Fruit fly (Drosophila melanogaster) whole organism, embryonic: ENCODE measurements around the gene CG6178.
A peak's percentile ranks its signal among the peaks of the same experiment; 100 is the strongest.

Experiments used
- ATbp ChIP-seq: fragments of 200-800 bp; sonication (Bioruptor generic); optimal IDR thresholded peaks from 2 replicates; lab custom pipeline; 2017; ENCODE audit warnings: missing biosample characterization, mild to moderate bottlenecking, missing genetic modification characterization, missing genetic modification reagents
- B-H2 ChIP-seq: fragments of 200-800 bp; sonication (Bioruptor generic); optimal IDR thresholded peaks from 2 replicates; lab custom pipeline; 2018; ENCODE audit warnings: missing biosample characterization, mild to moderate bottlenecking, missing genetic modification characterization
- BEAF-32 ChIP-seq: fragments of 200-800 bp; sonication (Bioruptor generic); optimal IDR thresholded peaks from 3 replicates; lab custom pipeline; 2017; ENCODE audit warnings: missing biosample characterization, missing genetic modification characterization, mild to moderate bottlenecking, moderate library complexity, missing genetic modification reagents
- Blimp-1 ChIP-seq: fragments of 200-800 bp; sonication (Bioruptor generic); optimal IDR thresholded peaks from 3 replicates; lab custom pipeline; 2018; ENCODE audit warnings: missing biosample characterization, missing genetic modification characterization, mild to moderate bottlenecking, moderate library complexity, missing genetic modification reagents
- CG10209 ChIP-seq: fragments of 200-800 bp; sonication (Bioruptor generic); optimal IDR thresholded peaks from 3 replicates; lab custom pipeline; 2017; ENCODE audit warnings: missing biosample characterization, mild to moderate bottlenecking, missing genetic modification characterization, missing genetic modification reagents
- CG12659 ChIP-seq: fragments of 200-800 bp; sonication (Bioruptor generic); optimal IDR thresholded peaks from 3 replicates; lab custom pipeline; 2017; ENCODE audit warnings: mild to moderate bottlenecking, missing biosample characterization, missing genetic modification reagents, missing genetic modification characterization
- CG14441 ChIP-seq: fragments of 200-800 bp; sonication (Bioruptor generic); IDR thresholded peaks from 2 replicates; pipeline ENCODE4 v1.3.6; 2022; ENCODE audit warnings: missing biosample characterization, missing genetic modification characterization
- CG15073 ChIP-seq: fragments of 200-800 bp; sonication (Bioruptor generic); optimal IDR thresholded peaks from 2 replicates; lab custom pipeline; 2016; ENCODE audit warnings: missing biosample characterization, missing genetic modification characterization
- CG15696 ChIP-seq: fragments of 200-800 bp; sonication (Bioruptor generic); optimal IDR thresholded peaks from 2 replicates; lab custom pipeline; 2019; ENCODE audit warnings: missing biosample characterization, mild to moderate bottlenecking, missing genetic modification characterization, moderate library complexity
- CG1647 ChIP-seq: fragments of 200-800 bp; sonication (Bioruptor generic); optimal IDR thresholded peaks from 3 replicates; lab custom pipeline; 2016; ENCODE audit warnings: missing biosample characterization, missing genetic modification characterization
- CG17568 ChIP-seq: fragments of 200-800 bp; sonication (Bioruptor generic); optimal IDR thresholded peaks from 2 replicates; lab custom pipeline; 2018; ENCODE audit warnings: missing biosample characterization, mild to moderate bottlenecking, missing genetic modification characterization, moderate library complexity
- CG18262 ChIP-seq: fragments of 200-800 bp; optimal IDR thresholded peaks from 3 replicates; lab custom pipeline; 2019; ENCODE audit warnings: missing biosample characterization, mild to moderate bottlenecking, missing genetic modification characterization, moderate library complexity
- CG1832 ChIP-seq: fragments of 200-800 bp; sonication (Bioruptor generic); optimal IDR thresholded peaks from 2 replicates; lab custom pipeline; 2017; ENCODE audit warnings: missing biosample characterization, mild to moderate bottlenecking, missing genetic modification characterization, inconsistent platforms
- CG30431 ChIP-seq: fragments of 200-800 bp; sonication (Bioruptor generic); optimal IDR thresholded peaks from 2 replicates; lab custom pipeline; 2017; ENCODE audit warnings: missing biosample characterization, missing genetic modification characterization
- CG34224 ChIP-seq: fragments of 200-800 bp; sonication (Bioruptor generic); IDR thresholded peaks from 3 replicates; pipeline ENCODE4 v1.3.6; 2022; ENCODE audit warnings: missing biosample characterization, missing genetic modification characterization; ENCODE audit not compliant: partially characterized antibody
- CG34376 ChIP-seq: fragments of 200-800 bp; sonication (Bioruptor generic); optimal IDR thresholded peaks from 2 replicates; lab custom pipeline; 2018; ENCODE audit warnings: missing biosample characterization, mild to moderate bottlenecking, missing genetic modification characterization
- CG5180 ChIP-seq: fragments of 200-800 bp; sonication (Bioruptor generic); optimal IDR thresholded peaks from 3 replicates; lab custom pipeline; 2017; ENCODE audit warnings: missing biosample characterization, missing genetic modification characterization, mild to moderate bottlenecking, moderate library complexity, missing genetic modification reagents
- CG7357 ChIP-seq: fragments of 200-800 bp; sonication (Bioruptor generic); IDR thresholded peaks from 3 replicates; pipeline ENCODE4 v1.3.6; 2022; ENCODE audit warnings: missing biosample characterization, missing genetic modification characterization
- Chrac-16 ChIP-seq: fragments of 200-800 bp; sonication (Bioruptor generic); optimal IDR thresholded peaks from 3 replicates; lab custom pipeline; 2016; ENCODE audit warnings: missing biosample characterization, missing genetic modification characterization
- D19A ChIP-seq: fragments of 200-800 bp; optimal IDR thresholded peaks from 3 replicates; lab custom pipeline; 2019; ENCODE audit warnings: missing biosample characterization, mild to moderate bottlenecking, missing genetic modification characterization, moderate library complexity
- GATAe ChIP-seq: fragments of 200-800 bp; sonication (Bioruptor generic); conservative IDR thresholded peaks from 2 replicates; pipeline ENCODE4 v1.3.6; 2022; ENCODE audit warnings: missing biosample characterization, missing genetic modification characterization
- Hey ChIP-seq: fragments of 200-800 bp; sonication (Bioruptor generic); optimal IDR thresholded peaks from 3 replicates; lab custom pipeline; 2018; ENCODE audit warnings: missing biosample characterization, mild to moderate bottlenecking, missing genetic modification characterization
- Hmr ChIP-seq: fragments of 200-800 bp; sonication (Bioruptor generic); optimal IDR thresholded peaks from 3 replicates; lab custom pipeline; 2017; ENCODE audit warnings: mild to moderate bottlenecking, missing biosample characterization, missing genetic modification reagents, missing genetic modification characterization
- MBD-R2 ChIP-seq: fragments of 200-800 bp; sonication (Bioruptor generic); IDR thresholded peaks from 2 replicates; pipeline ENCODE4 v1.3.6; 2022; ENCODE audit warnings: missing biosample characterization, missing genetic modification characterization
- MESR4 ChIP-seq: fragments of 200-800 bp; sonication (Bioruptor generic); optimal IDR thresholded peaks from 2 replicates; lab custom pipeline; 2018; ENCODE audit warnings: missing biosample characterization, mild to moderate bottlenecking, missing genetic modification characterization, moderate library complexity
- NC2α ChIP-seq: fragments of 200-800 bp; sonication (Bioruptor generic); optimal IDR thresholded peaks from 2 replicates; lab custom pipeline; 2016; ENCODE audit warnings: missing biosample characterization, missing genetic modification characterization
- NFAT ChIP-seq: fragments of 200-800 bp; sonication (Bioruptor generic); IDR thresholded peaks from 2 replicates; pipeline ENCODE4 v1.3.6; 2022; ENCODE audit warnings: missing biosample characterization, missing genetic modification characterization
- NK7.1 ChIP-seq: fragments of 200-800 bp; sonication (Bioruptor generic); optimal IDR thresholded peaks from 3 replicates; lab custom pipeline; 2016; ENCODE audit warnings: missing biosample characterization, missing genetic modification characterization
- Oaz ChIP-seq: fragments of 200-800 bp; sonication (Bioruptor generic); IDR thresholded peaks from 2 replicates; pipeline ENCODE4 v1.3.6; 2022; ENCODE audit warnings: missing biosample characterization, missing genetic modification characterization
- Ravus ChIP-seq: fragments of 200-800 bp; sonication (Bioruptor generic); IDR thresholded peaks from 2 replicates; pipeline ENCODE4 v1.3.6; 2022; ENCODE audit warnings: missing biosample characterization, missing genetic modification characterization
- Sox102F ChIP-seq: fragments of 200-800 bp; sonication (Bioruptor generic); optimal IDR thresholded peaks from 2 replicates; lab custom pipeline; 2018; ENCODE audit warnings: missing biosample characterization, mild to moderate bottlenecking, missing genetic modification characterization, moderate library complexity
- Usf ChIP-seq: fragments of 200-800 bp; sonication (Bioruptor generic); optimal IDR thresholded peaks from 2 replicates; lab custom pipeline; 2017; ENCODE audit warnings: missing genotype, missing biosample characterization, missing genetic modification characterization
- ac ChIP-seq: fragments of 200-800 bp; sonication (Bioruptor generic); optimal IDR thresholded peaks from 3 replicates; lab custom pipeline; 2017; ENCODE audit warnings: missing biosample characterization, mild to moderate bottlenecking, missing genetic modification characterization
- dm ChIP-seq: fragments of 200-800 bp; sonication (Bioruptor generic); optimal IDR thresholded peaks from 3 replicates; lab custom pipeline; 2016; ENCODE audit warnings: missing biosample characterization, missing genetic modification characterization
- dpn ChIP-seq, 2 experiments: fragments of 200-800 bp; sonication (Bioruptor generic); optimal IDR thresholded peaks; 3 replicates each; lab custom pipeline; 2016; ENCODE audit warnings: missing biosample characterization in 2 of 2, missing genetic modification characterization in 2 of 2
- exex ChIP-seq: fragments of 200-800 bp; sonication (Bioruptor generic); optimal IDR thresholded peaks from 4 replicates; lab custom pipeline; 2018; ENCODE audit warnings: missing biosample characterization, mild to moderate bottlenecking, missing genetic modification characterization, moderate library complexity
- fd96Cb ChIP-seq: fragments of 200-800 bp; sonication (Bioruptor generic); optimal IDR thresholded peaks from 2 replicates; lab custom pipeline; 2018; ENCODE audit warnings: missing biosample characterization, mild to moderate bottlenecking, missing genetic modification characterization, moderate library complexity
- fu2 ChIP-seq: fragments of 200-800 bp; sonication (Bioruptor generic); optimal IDR thresholded peaks from 2 replicates; lab custom pipeline; 2016; ENCODE audit warnings: missing biosample characterization, missing genetic modification characterization
- hbn ChIP-seq: fragments of 200-800 bp; sonication (Bioruptor generic); IDR thresholded peaks from 2 replicates; pipeline ENCODE4 v1.3.6; 2022; ENCODE audit warnings: missing biosample characterization, missing genetic modification characterization; ENCODE audit not compliant: partially characterized antibody
- kni ChIP-seq: fragments of 200-800 bp; sonication (Bioruptor generic); optimal IDR thresholded peaks from 3 replicates; lab custom pipeline; 2017; ENCODE audit warnings: mild to moderate bottlenecking, missing biosample characterization, missing genetic modification reagents, missing genetic modification characterization
- lov ChIP-seq, 2 experiments: fragments of 200-800 bp in 1 of 2; fragments of >200 bp in 1 of 2; sonication (Bioruptor generic) in 1 of 2; IDR thresholded peaks in 1 of 2; optimal IDR thresholded peaks in 1 of 2; 2 replicates in 1 of 2; 3 replicates in 1 of 2; pipeline versions ENCODE4 v1.3.6 to Lab custom; 2017 to 2022; ENCODE audit warnings: missing biosample characterization in 1 of 2, missing genetic modification characterization in 1 of 2
- otp ChIP-seq: fragments of 200-800 bp; sonication (Bioruptor generic); IDR thresholded peaks from 3 replicates; pipeline ENCODE4, ENCODE4 v1.3.6; 2022; ENCODE audit warnings: missing biosample characterization, missing genetic modification characterization
- pita ChIP-seq: fragments of 200-800 bp; sonication (Bioruptor generic); optimal IDR thresholded peaks from 2 replicates; lab custom pipeline; 2017; ENCODE audit warnings: missing biosample characterization, mild to moderate bottlenecking, missing genetic modification characterization
- repo ChIP-seq: fragments of 200-800 bp; sonication (Bioruptor generic); optimal IDR thresholded peaks from 2 replicates; lab custom pipeline; 2016; ENCODE audit warnings: missing biosample characterization, missing genetic modification characterization
- sd ChIP-seq: fragments of 200-800 bp; sonication (Bioruptor generic); optimal IDR thresholded peaks from 3 replicates; lab custom pipeline; 2018; ENCODE audit warnings: missing biosample characterization, mild to moderate bottlenecking, missing genetic modification characterization, moderate library complexity
- wek ChIP-seq: fragments of 200-800 bp; sonication (Bioruptor generic); optimal IDR thresholded peaks from 3 replicates; lab custom pipeline; 2018; ENCODE audit warnings: missing biosample characterization, mild to moderate bottlenecking, missing genetic modification characterization, moderate library complexity
- zf30C ChIP-seq: fragments of 200-800 bp; sonication (Bioruptor generic); optimal IDR thresholded peaks from 3 replicates; lab custom pipeline; 2018; ENCODE audit warnings: missing biosample characterization, mild to moderate bottlenecking, missing genetic modification characterization

CG6178 gene

DNA sequence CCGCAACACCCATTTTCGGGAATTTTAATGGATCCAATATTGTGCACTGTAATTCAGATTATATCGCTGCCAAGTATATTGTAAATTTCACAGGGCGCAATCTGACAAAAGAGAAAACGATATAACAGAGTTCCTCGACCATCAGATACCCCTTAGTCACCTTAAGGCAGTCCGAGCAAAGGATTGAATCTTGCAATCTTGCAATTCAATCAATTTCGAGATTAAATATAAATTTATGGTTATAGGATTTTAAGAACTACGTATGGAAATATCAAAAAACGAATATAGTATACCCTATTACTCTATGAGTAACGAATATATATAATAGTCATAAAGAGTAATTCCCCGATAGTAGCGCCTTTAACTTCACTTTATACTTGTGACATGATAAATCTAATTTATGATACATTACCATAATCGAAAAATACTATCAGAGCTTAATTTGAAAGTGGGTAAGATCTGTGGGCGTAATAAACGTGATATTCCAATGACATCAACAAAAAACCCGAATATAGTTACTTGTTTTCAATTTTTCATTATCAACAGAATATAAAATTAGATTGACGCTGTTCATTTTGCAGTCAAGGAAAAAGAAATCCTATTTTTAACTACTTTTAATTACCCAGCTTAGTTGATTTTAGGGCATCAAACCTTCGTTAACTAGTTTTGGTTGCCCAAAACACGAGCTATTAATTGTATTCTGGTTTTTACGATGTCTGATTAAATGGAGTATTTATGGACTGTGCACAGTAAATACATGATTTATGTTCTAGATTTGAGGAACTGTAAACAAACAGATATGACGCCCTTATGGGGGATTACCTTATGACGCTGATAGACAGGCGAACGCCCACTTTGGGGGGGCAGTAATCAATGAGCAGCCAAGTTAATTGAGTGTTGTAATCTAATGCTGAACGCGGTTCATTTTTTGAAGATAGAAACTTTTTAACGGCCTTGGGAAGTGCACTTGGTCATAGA is 13.4 kb upstream of the CG6178 start (continued):
- no peak for TF ChIP-seq dm (GFP tag; lab: Kevin White, UChicago)
- TF ChIP-seq exex: peak; percentile 95
- TF ChIP-seq ATbp (GFP tag; lab: Kevin White, UChicago): no peak
- TF ChIP-seq Sox102F (GFP tag; lab: Kevin White, UChicago): no peak
- no peak for TF ChIP-seq Chrac-16 (GFP tag; lab: Kevin White, UChicago)
- peak; percentile 3 for TF ChIP-seq B-H2 (GFP tag; lab: Kevin White, UChicago)
- TF ChIP-seq CG34224 (GFP tag; lab: Robert Waterston, UW): no peak
- TF ChIP-seq CG12659 (GFP tag; lab: Kevin White, UChicago): no peak
- TF ChIP-seq Hey (tag; lab: Kevin White, UChicago): peak; percentile 74
- TF ChIP-seq BEAF-32 (GFP tag; lab: Kevin White, UChicago): no peak
- TF ChIP-seq repo: no peak
- no peak for TF ChIP-seq CG15696 (tag; lab: Kevin White, UChicago)
- no peak for TF ChIP-seq CG1832
- no peak for TF ChIP-seq zf30C (GFP tag; lab: Kevin White, UChicago)
- TF ChIP-seq hbn (GFP tag; lab: Robert Waterston, UW): no peak
- peak; percentile 20; the same call in 1 of the 2 replicates for TF ChIP-seq GATAe (GFP tag; lab: Robert Waterston, UW)
- TF ChIP-seq NC2α (GFP tag; lab: Kevin White, UChicago): no peak
- no peak for TF ChIP-seq NK7.1 (GFP tag; lab: Kevin White, UChicago)
- no peak for TF ChIP-seq Blimp-1
- no peak for TF ChIP-seq fu2 (GFP tag; lab: Kevin White, UChicago)
- TF ChIP-seq MESR4: no peak
- no peak for TF ChIP-seq wek (GFP tag; lab: Kevin White, UChicago)
- TF ChIP-seq NFAT (GFP tag; lab: Robert Waterston, UW): no peak
- TF ChIP-seq otp (GFP tag; lab: Robert Waterston, UW): no peak
- no peak for TF ChIP-seq CG1647 (GFP tag; lab: Kevin White, UChicago)
- TF ChIP-seq Ravus (GFP tag; lab: Robert Waterston, UW): no peak
- TF ChIP-seq Hmr: no peak
- TF ChIP-seq pita: no peak
- peak; percentile 83 for TF ChIP-seq sd (tag; lab: Kevin White, UChicago)
- TF ChIP-seq CG10209 (GFP tag; lab: Kevin White, UChicago): no peak
- no peak for TF ChIP-seq MBD-R2 (GFP tag; lab: Robert Waterston, UW)
- TF ChIP-seq Oaz: no peak
- no peak for TF ChIP-seq CG14441 (GFP tag; lab: Robert Waterston, UW)
- no peak for TF ChIP-seq ac (GFP tag; lab: Kevin White, UChicago)
- TF ChIP-seq CG34376 (GFP tag; lab: Kevin White, UChicago): peak; percentile 84
- TF ChIP-seq D19A (tag; lab: Kevin White, UChicago): peak; percentile 68
- no peak for TF ChIP-seq lov (optimal IDR thresholded peaks at IDR 0.05; lab: Kevin White, UChicago)
- no peak for TF ChIP-seq lov (GFP tag; IDR thresholded peaks at IDR 0.05; lab: Robert Waterston, UW)
- no peak for TF ChIP-seq CG5180 (GFP tag; lab: Kevin White, UChicago)
- TF ChIP-seq fd96Cb (tag; lab: Kevin White, UChicago): no peak
- TF ChIP-seq Usf (GFP tag; lab: Kevin White, UChicago): no peak
- peak; percentile 41 for TF ChIP-seq CG17568
- TF ChIP-seq CG7357: no peak
- TF ChIP-seq CG30431 (GFP tag; lab: Kevin White, UChicago): no peak
- TF ChIP-seq CG18262 (tag; lab: Kevin White, UChicago): no peak
- TF ChIP-seq dpn (GFP tag; optimal IDR thresholded peaks at IDR 0.05; lab: Kevin White, UChicago): no peak
- TF ChIP-seq CG15073 (GFP tag; lab: Kevin White, UChicago): no peak
- TF ChIP-seq kni (GFP tag; lab: Kevin White, UChicago): no peak
